Worm (Caenorhabditis elegans) whole organism, late embryonic: ENCODE data around the gene srn-1.

ENCODE experiments used
- F13H6.1 ChIP-seq: sonication (generic microtip); optimal IDR thresholded peaks from 2 replicates; lab custom pipeline; 2016; ENCODE audit warnings: missing genetic modification characterization, missing compliant biosample characterization
- Y22D7AL.16 ChIP-seq: sonication (generic microtip); optimal IDR thresholded peaks from 2 replicates; lab custom pipeline; 2016; ENCODE audit warnings: missing genetic modification characterization, missing compliant biosample characterization
- ama-1 ChIP-seq: fragments of 150-350 bp; optimal IDR thresholded peaks from 2 replicates; lab custom pipeline; 2014
- che-1 ChIP-seq: sonication (generic microtip); optimal IDR thresholded peaks from 2 replicates; lab custom pipeline; 2016; ENCODE audit warnings: mild to moderate bottlenecking, missing genetic modification characterization, missing compliant biosample characterization
- dve-1 ChIP-seq: sonication (generic microtip); optimal IDR thresholded peaks from 2 replicates; lab custom pipeline; 2017; ENCODE audit warnings: antibody characterized with exemption, mild to moderate bottlenecking, missing genetic modification characterization, missing compliant biosample characterization
- eyg-1 ChIP-seq: sonication (generic microtip); optimal IDR thresholded peaks from 2 replicates; lab custom pipeline; 2016; ENCODE audit warnings: missing genotype, missing genetic modification characterization, missing compliant biosample characterization
- fax-1 ChIP-seq: sonication (generic microtip); optimal IDR thresholded peaks from 2 replicates; lab custom pipeline; 2016; ENCODE audit warnings: missing genotype, missing genetic modification characterization, missing compliant biosample characterization
- fkh-10 ChIP-seq: fragments of 150-350 bp; optimal IDR thresholded peaks from 2 replicates; lab custom pipeline; 2014; ENCODE audit warnings: missing biosample characterization, missing genetic modification reagents, missing genetic modification characterization
- nfya-1 ChIP-seq: sonication (generic microtip); optimal IDR thresholded peaks from 2 replicates; lab custom pipeline; 2017; ENCODE audit warnings: missing genetic modification characterization, mild to moderate bottlenecking, missing compliant biosample characterization, antibody characterized with exemption, moderate library complexity
- nhr-11 ChIP-seq: fragments of 150-350 bp; optimal IDR thresholded peaks from 2 replicates; lab custom pipeline; 2014; ENCODE audit warnings: missing biosample characterization, missing genetic modification characterization
- pha-4 ChIP-seq: fragments of 150-350 bp; optimal IDR thresholded peaks from 2 replicates; lab custom pipeline; 2018; ENCODE audit warnings: missing biosample characterization, missing genetic modification reagents, missing genetic modification characterization
- pqm-1 ChIP-seq: sonication (generic microtip); optimal IDR thresholded peaks from 2 replicates; lab custom pipeline; 2016; ENCODE audit warnings: missing genetic modification characterization, missing compliant biosample characterization
- sox-2 ChIP-seq: fragments of 200-800 bp; sonication (Bioruptor generic); IDR thresholded peaks from 2 replicates; pipeline ENCODE4 v1.3.6; 2022; ENCODE audit warnings: missing genetic modification reagents, missing genetic modification characterization, missing compliant biosample characterization

- no peak for TF ChIP-seq dve-1 (tag; lab: Kevin White, UChicago)
- TF ChIP-seq sox-2 (GFP tag; lab: Robert Waterston, UW) = no peak
- TF ChIP-seq ama-1 (lab: Kevin White, UChicago) = no peak
- TF ChIP-seq pha-4 = no peak
- TF ChIP-seq che-1 (tag; lab: Kevin White, UChicago) = no peak
- no peak for TF ChIP-seq eyg-1 (tag; lab: Kevin White, UChicago)
- TF ChIP-seq F13H6.1 (tag; lab: Kevin White, UChicago) = no peak
- TF ChIP-seq nhr-11 (tag; lab: Kevin White, UChicago) = no peak
- TF ChIP-seq pqm-1 (tag; lab: Kevin White, UChicago) = no peak
- no peak for TF ChIP-seq fax-1 (tag; lab: Kevin White, UChicago)
- TF ChIP-seq fkh-10 (GFP tag; lab: Kevin White, UChicago) = no peak
- TF ChIP-seq Y22D7AL.16 = no peak
- TF ChIP-seq nfya-1 (tag; lab: Kevin White, UChicago) = no peak
These were observed 41.6 kb downstream of the srn-1 start for ce11 chrV:6244631-6245030.
